Worm (Caenorhabditis elegans) whole organism, mixed stage, embryonic: Measurements from ENCODE around the gene hlh-4.

Source experiments
- bed-3 ChIP-seq: fragments of 200-800 bp; sonication (Bioruptor generic); optimal IDR thresholded peaks from 3 replicates; lab custom pipeline; 2018; ENCODE audit warnings: mild to moderate bottlenecking, missing genetic modification characterization, moderate library complexity, missing compliant biosample characterization
- elt-1 ChIP-seq: sonication (generic microtip); optimal IDR thresholded peaks from 2 replicates; lab custom pipeline; 2017; ENCODE audit warnings: missing genetic modification characterization, mild to moderate bottlenecking, missing compliant biosample characterization, antibody characterized with exemption, moderate library complexity, borderline replicate concordance; ENCODE audit not compliant: insufficient read depth
- mab-5 ChIP-seq: fragments of 150-350 bp; optimal IDR thresholded peaks from 2 replicates; lab custom pipeline; 2014; ENCODE audit warnings: missing biosample characterization, missing genetic modification characterization
- mep-1 ChIP-seq: fragments of 150-350 bp; optimal IDR thresholded peaks from 2 replicates; lab custom pipeline; 2017; ENCODE audit warnings: missing biosample characterization, missing genetic modification reagents, missing genetic modification characterization, inconsistent platforms
- nhr-12 ChIP-seq: fragments of 150-350 bp; optimal IDR thresholded peaks from 2 replicates; lab custom pipeline; 2014; ENCODE audit warnings: missing biosample characterization, missing genetic modification characterization
- pha-4 ChIP-seq: fragments of 150-350 bp; optimal IDR thresholded peaks from 2 replicates; lab custom pipeline; 2018; ENCODE audit warnings: missing biosample characterization, missing genetic modification reagents, missing genetic modification characterization
- sptf-1 ChIP-seq: sonication (generic microtip); optimal IDR thresholded peaks from 2 replicates; lab custom pipeline; 2017; ENCODE audit warnings: mild to moderate bottlenecking, missing genetic modification characterization, moderate library complexity, missing compliant biosample characterization
- unc-62 ChIP-seq: fragments of 150-350 bp; optimal IDR thresholded peaks from 2 replicates; lab custom pipeline; 2014; ENCODE audit warnings: missing biosample characterization, missing genetic modification reagents, missing genetic modification characterization
- ztf-11 ChIP-seq: fragments of 150-350 bp; optimal IDR thresholded peaks from 2 replicates; lab custom pipeline; 2014; ENCODE audit warnings: missing biosample characterization, missing genetic modification characterization

ce11 chrIII:9733333-9733732 is 5.5 kb downstream of the hlh-4 start:
- TF ChIP-seq nhr-12 (tag; lab: Kevin White, UChicago) (no peak), unc-62 (GFP tag; lab: Kevin White, UChicago) (no peak), pha-4 (tag; lab: Kevin White, UChicago) (no peak), ztf-11 (tag; lab: Kevin White, UChicago) (no peak), bed-3 (GFP tag; lab: Kevin White, UChicago) (no peak), mep-1 (tag; lab: Kevin White, UChicago) (no peak), mab-5 (tag; lab: Kevin White, UChicago) (no peak), sptf-1 (tag; lab: Kevin White, UChicago) (no peak), elt-1 (tag; lab: Kevin White, UChicago) (no peak)
